Fruit fly (Drosophila melanogaster): ENCODE measurements around the gene Gr93a.

DNA sequence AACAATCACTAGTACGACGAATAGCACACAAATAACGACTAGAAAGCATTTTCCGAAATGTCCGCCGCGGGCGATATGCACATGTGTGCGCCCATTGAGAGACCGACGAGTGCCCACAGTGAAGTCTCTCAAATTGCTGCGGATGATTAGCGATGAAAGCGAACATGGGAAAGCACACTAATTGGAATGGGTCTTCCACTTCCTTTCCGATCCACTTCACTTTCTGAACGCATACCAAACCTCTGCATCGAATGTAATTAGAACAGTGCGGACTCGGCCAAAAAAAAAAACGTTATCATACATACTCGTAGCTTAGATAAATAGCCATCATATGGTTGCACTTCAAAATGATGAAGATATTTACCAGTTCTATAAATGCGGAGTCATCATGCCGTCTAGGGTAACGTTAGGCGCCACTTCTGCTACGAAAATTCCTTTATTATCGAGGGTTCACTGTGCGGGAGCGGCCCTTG is 17.7 kb downstream of the Gr93a start:
- TF ChIP-seq psq (optimal IDR thresholded peaks at IDR 0.05) (no peak), Myc (optimal IDR thresholded peaks at IDR 0.05) (no peak), insv (optimal IDR thresholded peaks at IDR 0.05) (no peak)

Data from Kc167 (cell line).